Fruit fly (Drosophila melanogaster) whole organism, embryonic: ENCODE results near the gene CG34462.

Experiments
- CG11695 ChIP-seq: fragments of 200-800 bp; sonication (Bioruptor generic); IDR thresholded peaks from 3 replicates; pipeline ENCODE4 v1.3.6; 2022; ENCODE audit warnings: missing biosample characterization, missing genetic modification characterization
- NC2β ChIP-seq: fragments of 200-800 bp; sonication (Bioruptor generic); optimal IDR thresholded peaks from 2 replicates; lab custom pipeline; 2016; ENCODE audit warnings: missing biosample characterization, missing genetic modification characterization
- bcd ChIP-seq: fragments of 200-800 bp; sonication (Bioruptor generic); optimal IDR thresholded peaks from 2 replicates; lab custom pipeline; 2017; ENCODE audit warnings: missing biosample characterization, mild to moderate bottlenecking, missing genetic modification characterization
- stc ChIP-seq: fragments of 200-800 bp; sonication (Bioruptor generic); IDR thresholded peaks from 2 replicates; pipeline ENCODE4 v1.3.6; 2022; ENCODE audit warnings: missing biosample characterization, missing genetic modification characterization

dm6 chr3L:8368694-8369344 lies 40.4 kb downstream of the CG34462 start:
- TF ChIP-seq CG11695 (no peak), NC2β (no peak), stc (GFP tag; lab: Robert Waterston, UW) (no peak), bcd (no peak)
